Fruit fly (Drosophila melanogaster) whole organism, embryonic: Measurements from ENCODE around the gene alphaKap4.

Experiments used
- B-H2 ChIP-seq: fragments of 200-800 bp; sonication (Bioruptor generic); optimal IDR thresholded peaks from 2 replicates; lab custom pipeline; 2018; ENCODE audit warnings: missing biosample characterization, mild to moderate bottlenecking, missing genetic modification characterization
- CG2120 ChIP-seq: fragments of 200-800 bp; sonication (Bioruptor generic); optimal IDR thresholded peaks from 3 replicates; lab custom pipeline; 2016; ENCODE audit warnings: missing biosample characterization, missing genetic modification characterization
- CG3163 ChIP-seq: fragments of 200-800 bp; sonication (Bioruptor generic); optimal IDR thresholded peaks from 3 replicates; lab custom pipeline; 2016; ENCODE audit warnings: missing biosample characterization, missing genetic modification characterization
- CG5180 ChIP-seq: fragments of 200-800 bp; sonication (Bioruptor generic); optimal IDR thresholded peaks from 3 replicates; lab custom pipeline; 2017; ENCODE audit warnings: missing biosample characterization, missing genetic modification characterization, mild to moderate bottlenecking, moderate library complexity, missing genetic modification reagents
- Fer1 ChIP-seq: fragments of 200-800 bp; sonication (Bioruptor generic); optimal IDR thresholded peaks from 2 replicates; lab custom pipeline; 2017; ENCODE audit warnings: missing biosample characterization, mild to moderate bottlenecking, missing genetic modification characterization
- Hr78 ChIP-seq, 2 experiments: fragments of 200-800 bp in 1 of 2; fragments of >200 bp in 1 of 2; sonication (Bioruptor generic) in 1 of 2; optimal IDR thresholded peaks; 2 replicates each; lab custom pipeline; 2017 to 2019; ENCODE audit warnings: missing biosample characterization in 2 of 2, missing genetic modification characterization in 2 of 2, mild to moderate bottlenecking in 1 of 2, moderate library complexity in 1 of 2
- NfI ChIP-seq: fragments of 200-800 bp; sonication (Bioruptor generic); optimal IDR thresholded peaks from 3 replicates; lab custom pipeline; 2018; ENCODE audit warnings: missing biosample characterization, mild to moderate bottlenecking, missing genetic modification characterization, moderate library complexity
- Ptx1 ChIP-seq: fragments of 200-800 bp; sonication (Bioruptor generic); IDR thresholded peaks from 2 replicates; pipeline ENCODE4 v1.3.6; 2022; ENCODE audit warnings: missing biosample characterization, missing genetic modification characterization
- dimm ChIP-seq: fragments of 200-800 bp; sonication (Bioruptor generic); IDR thresholded peaks from 2 replicates; pipeline ENCODE4 v1.3.6; 2022; ENCODE audit warnings: missing biosample characterization, missing genetic modification characterization
- nom ChIP-seq: fragments of 200-800 bp; sonication (Bioruptor generic); optimal IDR thresholded peaks from 2 replicates; lab custom pipeline; 2017; ENCODE audit warnings: missing biosample characterization, missing genetic modification characterization, mild to moderate bottlenecking, moderate library complexity, missing genetic modification reagents
- slou ChIP-seq: fragments of 200-800 bp; sonication (Bioruptor generic); optimal IDR thresholded peaks from 3 replicates; lab custom pipeline; 2016; ENCODE audit warnings: missing biosample characterization, missing genetic modification characterization

DNA sequence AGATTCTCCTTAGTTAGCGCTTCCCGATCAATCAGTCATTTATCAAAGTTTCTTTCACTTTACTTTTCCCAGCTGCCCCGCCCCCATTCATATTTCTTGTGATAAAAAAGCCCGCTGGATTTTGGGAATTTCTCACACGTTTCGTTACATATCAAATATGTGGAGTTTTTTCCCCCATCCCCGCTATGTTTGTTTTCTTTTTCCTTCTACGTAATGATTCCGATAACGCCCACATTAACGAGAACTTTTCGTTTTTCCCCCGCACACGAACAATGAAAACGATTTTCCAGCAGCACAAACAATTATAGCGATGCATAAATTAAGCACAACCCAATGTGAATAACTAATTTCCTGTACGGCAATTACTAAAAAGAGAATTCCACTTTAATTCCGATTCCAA, 30.7 kb downstream of the alphaKap4 start:
- no peak for TF ChIP-seq B-H2
- TF ChIP-seq Hr78 (GFP tag; optimal IDR thresholded peaks at IDR 0.05; lab: Kevin White, UChicago), result no peak
- no peak for TF ChIP-seq Ptx1 (GFP tag; lab: Robert Waterston, UW)
- TF ChIP-seq CG2120 (GFP tag; lab: Kevin White, UChicago), result no peak
- TF ChIP-seq slou (GFP tag; lab: Kevin White, UChicago), result no peak
- TF ChIP-seq Fer1 (GFP tag; lab: Kevin White, UChicago), result no peak
- no peak for TF ChIP-seq nom (GFP tag; lab: Kevin White, UChicago)
- TF ChIP-seq CG3163, result no peak
- TF ChIP-seq dimm (GFP tag; lab: Robert Waterston, UW), result no peak
- no peak for TF ChIP-seq CG5180 (GFP tag; lab: Kevin White, UChicago)
- TF ChIP-seq NfI (GFP tag; lab: Kevin White, UChicago), result no peak
